Worm (Caenorhabditis elegans) whole organism, midembryonic: ENCODE results near the gene tsp-1.

Source experiments
- T22C8.4 ChIP-seq: fragments of 200-800 bp; sonication (Bioruptor generic); IDR thresholded peaks from 2 replicates; pipeline ENCODE4 v1.3.6; 2022; ENCODE audit warnings: missing genetic modification characterization, missing compliant biosample characterization
- cog-1 ChIP-seq: sonication (generic microtip); optimal IDR thresholded peaks from 2 replicates; lab custom pipeline; 2016; ENCODE audit warnings: missing genetic modification characterization, missing compliant biosample characterization
- flt-1 ChIP-seq: fragments of 200-800 bp; sonication (Bioruptor generic); IDR thresholded peaks from 2 replicates; pipeline ENCODE4 v1.3.6; 2022; ENCODE audit warnings: missing genetic modification characterization, missing compliant biosample characterization
- klf-2 ChIP-seq: fragments of 200-800 bp; sonication (Bioruptor generic); conservative IDR thresholded peaks from 2 replicates; pipeline ENCODE4 v1.3.6; 2022; ENCODE audit warnings: missing genetic modification reagents, missing genetic modification characterization, missing compliant biosample characterization
- med-1 ChIP-seq: sonication (generic microtip); optimal IDR thresholded peaks from 2 replicates; lab custom pipeline; 2017; ENCODE audit warnings: missing genetic modification characterization, mild to moderate bottlenecking, missing compliant biosample characterization, antibody characterized with exemption, missing genetic modification reagents; ENCODE audit not compliant: insufficient read depth
- ref-1 ChIP-seq: fragments of 200-800 bp; sonication (Bioruptor generic); conservative IDR thresholded peaks from 2 replicates; pipeline ENCODE4 v1.3.6; 2022; ENCODE audit warnings: missing genetic modification reagents, missing genetic modification characterization, missing compliant biosample characterization
- tab-1 ChIP-seq: fragments of 200-800 bp; sonication (Bioruptor generic); IDR thresholded peaks from 2 replicates; pipeline ENCODE4 v1.3.6; 2022; ENCODE audit warnings: missing genetic modification characterization, missing compliant biosample characterization
- ztf-23 ChIP-seq: fragments of 200-800 bp; sonication (Bioruptor generic); IDR thresholded peaks from 2 replicates; pipeline ENCODE4 v1.3.6; 2022; ENCODE audit warnings: missing genetic modification reagents, missing genetic modification characterization, missing compliant biosample characterization
- ztf-29 ChIP-seq: fragments of 200-800 bp; sonication (Bioruptor generic); IDR thresholded peaks from 2 replicates; pipeline ENCODE4 v1.3.6; 2022; ENCODE audit warnings: missing genetic modification reagents, missing genetic modification characterization, missing compliant biosample characterization

tsp-1 gene

ce11 chrIII:8228916-8229315 is 10.3 kb downstream of the tsp-1 start:
- TF ChIP-seq klf-2 (GFP tag; lab: Robert Waterston, UW), result no peak
- TF ChIP-seq T22C8.4 (GFP tag; lab: Robert Waterston, UW), result no peak
- no peak for TF ChIP-seq ztf-29 (GFP tag; lab: Robert Waterston, UW)
- no peak for TF ChIP-seq med-1 (GFP tag; lab: Kevin White, UChicago)
- TF ChIP-seq ztf-23 (GFP tag; lab: Robert Waterston, UW), result no peak
- no peak for TF ChIP-seq flt-1
- no peak for TF ChIP-seq ref-1 (GFP tag; lab: Robert Waterston, UW)
- TF ChIP-seq cog-1 (tag; lab: Kevin White, UChicago), result no peak
- TF ChIP-seq tab-1 (GFP tag; lab: Robert Waterston, UW), result no peak

- TF ChIP-seq T22C8.4 (GFP tag; lab: Robert Waterston, UW) (no peak), flt-1 (peak; percentile 63)
Measured at ce11 chrIII:8227511-8227910, 11.7 kb downstream of the tsp-1 start, which contains the start of gene fbxl-1. Gene fbxl-1 (plus strand): TSS chrIII:8227830.

- TF ChIP-seq flt-1 (no peak), ztf-23 (GFP tag; lab: Robert Waterston, UW) (no peak), med-1 (GFP tag; lab: Kevin White, UChicago) (no peak), tab-1 (GFP tag; lab: Robert Waterston, UW) (no peak), cog-1 (tag; lab: Kevin White, UChicago) (no peak)
Measured at ce11 chrIII:8226178-8226577, 13.0 kb downstream of the tsp-1 start, which contains the start of gene rfs-1. Gene rfs-1 (plus strand): TSS chrIII:8226478.

ce11 chrIII:8224769-8225168 is 14.5 kb downstream of the tsp-1 start, which contains the start of gene mob-4:
Gene mob-4 (plus strand): TSS chrIII:8225097.
- TF ChIP-seq ztf-23 (GFP tag; lab: Robert Waterston, UW) (no peak), cog-1 (tag; lab: Kevin White, UChicago) (no peak), T22C8.4 (GFP tag; lab: Robert Waterston, UW) (no peak), tab-1 (GFP tag; lab: Robert Waterston, UW) (no peak), med-1 (GFP tag; lab: Kevin White, UChicago) (no peak), klf-2 (GFP tag; lab: Robert Waterston, UW) (no peak), ref-1 (GFP tag; lab: Robert Waterston, UW) (no peak)

- TF ChIP-seq ztf-23 (GFP tag; lab: Robert Waterston, UW) (no peak), med-1 (GFP tag; lab: Kevin White, UChicago) (no peak), ztf-29 (GFP tag; lab: Robert Waterston, UW) (no peak), flt-1 (no peak), T22C8.4 (GFP tag; lab: Robert Waterston, UW) (no peak), klf-2 (GFP tag; lab: Robert Waterston, UW) (no peak), ref-1 (GFP tag; lab: Robert Waterston, UW) (no peak), tab-1 (GFP tag; lab: Robert Waterston, UW) (no peak), cog-1 (tag; lab: Kevin White, UChicago) (no peak)
Measured at ce11 chrIII:8220081-8220480, 19.1 kb downstream of the tsp-1 start.

ce11 chrIII:8217919-8218318 is 21.3 kb downstream of the tsp-1 start, which contains the start of gene C30A5.16:
Gene C30A5.16 (plus strand): TSS chrIII:8218219.
- TF ChIP-seq tab-1 (GFP tag; lab: Robert Waterston, UW), result no peak
- no peak for TF ChIP-seq cog-1 (tag; lab: Kevin White, UChicago)
- no peak for TF ChIP-seq ztf-29 (GFP tag; lab: Robert Waterston, UW)
- TF ChIP-seq ref-1 (GFP tag; lab: Robert Waterston, UW), result no peak
- TF ChIP-seq T22C8.4 (GFP tag; lab: Robert Waterston, UW), result no peak
- no peak for TF ChIP-seq klf-2 (GFP tag; lab: Robert Waterston, UW)
- no peak for TF ChIP-seq flt-1
- TF ChIP-seq ztf-23 (GFP tag; lab: Robert Waterston, UW), result no peak
- no peak for TF ChIP-seq med-1 (GFP tag; lab: Kevin White, UChicago)

- TF ChIP-seq ref-1 (GFP tag; lab: Robert Waterston, UW), result no peak
- TF ChIP-seq ztf-29 (GFP tag; lab: Robert Waterston, UW), result no peak
- no peak for TF ChIP-seq flt-1
- no peak for TF ChIP-seq ztf-23 (GFP tag; lab: Robert Waterston, UW)
- TF ChIP-seq T22C8.4 (GFP tag; lab: Robert Waterston, UW), result no peak
- no peak for TF ChIP-seq cog-1 (tag; lab: Kevin White, UChicago)
- TF ChIP-seq tab-1 (GFP tag; lab: Robert Waterston, UW), result no peak
- TF ChIP-seq klf-2 (GFP tag; lab: Robert Waterston, UW), result no peak
- TF ChIP-seq med-1 (GFP tag; lab: Kevin White, UChicago), result no peak
Measured at ce11 chrIII:8216224-8216623, 23.0 kb downstream of the tsp-1 start, which contains the start of gene unc-86. Gene unc-86 (minus strand): TSS chrIII:8216336.

- no peak for TF ChIP-seq med-1 (GFP tag; lab: Kevin White, UChicago)
- no peak for TF ChIP-seq cog-1 (tag; lab: Kevin White, UChicago)
- no peak for TF ChIP-seq klf-2 (GFP tag; lab: Robert Waterston, UW)
- TF ChIP-seq T22C8.4 (GFP tag; lab: Robert Waterston, UW), result no peak
- TF ChIP-seq ztf-29 (GFP tag; lab: Robert Waterston, UW), result no peak
- TF ChIP-seq ref-1 (GFP tag; lab: Robert Waterston, UW), result no peak
- TF ChIP-seq ztf-23 (GFP tag; lab: Robert Waterston, UW), result no peak
- TF ChIP-seq flt-1, result no peak
- TF ChIP-seq tab-1 (GFP tag; lab: Robert Waterston, UW), result no peak
Measured at ce11 chrIII:8211562-8211961, 27.7 kb downstream of the tsp-1 start.

- no peak for TF ChIP-seq klf-2 (GFP tag; lab: Robert Waterston, UW)
- no peak for TF ChIP-seq cog-1 (tag; lab: Kevin White, UChicago)
- TF ChIP-seq med-1 (GFP tag; lab: Kevin White, UChicago), result no peak
- no peak for TF ChIP-seq T22C8.4 (GFP tag; lab: Robert Waterston, UW)
- TF ChIP-seq tab-1 (GFP tag; lab: Robert Waterston, UW), result no peak
- TF ChIP-seq flt-1, result no peak
- no peak for TF ChIP-seq ref-1 (GFP tag; lab: Robert Waterston, UW)
- no peak for TF ChIP-seq ztf-29 (GFP tag; lab: Robert Waterston, UW)
- TF ChIP-seq ztf-23 (GFP tag; lab: Robert Waterston, UW), result no peak
Measured at ce11 chrIII:8209775-8210174, 29.4 kb downstream of the tsp-1 start, which contains the start of gene C30A5.10. Gene C30A5.10 (minus strand): TSS chrIII:8209875.
